Worm (Caenorhabditis elegans) whole organism, mixed stage, embryonic: ENCODE data around the gene F54B11.5.

Source experiments
- M03D4.4 ChIP-seq: sonication (generic microtip); optimal IDR thresholded peaks from 2 replicates; lab custom pipeline; 2017; ENCODE audit warnings: mild to moderate bottlenecking, missing genetic modification characterization, missing compliant biosample characterization
- bed-3 ChIP-seq: fragments of 200-800 bp; sonication (Bioruptor generic); optimal IDR thresholded peaks from 3 replicates; lab custom pipeline; 2018; ENCODE audit warnings: mild to moderate bottlenecking, missing genetic modification characterization, moderate library complexity, missing compliant biosample characterization
- blmp-1 ChIP-seq: fragments of 150-350 bp; optimal IDR thresholded peaks from 2 replicates; lab custom pipeline; 2014; ENCODE audit warnings: missing biosample characterization, missing genetic modification characterization
- ceh-39 ChIP-seq: fragments of 150-350 bp; optimal IDR thresholded peaks from 2 replicates; lab custom pipeline; 2014; ENCODE audit warnings: missing biosample characterization, missing genetic modification characterization
- ceh-43 ChIP-seq: fragments of 200-800 bp; sonication (Bioruptor generic); optimal IDR thresholded peaks from 2 replicates; lab custom pipeline; 2018; ENCODE audit warnings: mild to moderate bottlenecking, missing genetic modification characterization, moderate library complexity, missing compliant biosample characterization
- ceh-83 ChIP-seq: fragments of 200-800 bp; sonication (Bioruptor generic); optimal IDR thresholded peaks from 2 replicates; lab custom pipeline; 2018; ENCODE audit warnings: mild to moderate bottlenecking, missing genetic modification characterization, missing compliant biosample characterization
- ces-1 ChIP-seq: fragments of 150-350 bp; optimal IDR thresholded peaks from 2 replicates; lab custom pipeline; 2014; ENCODE audit warnings: missing biosample characterization, missing genetic modification reagents, missing genetic modification characterization
- cnd-1 ChIP-seq: fragments of 200-800 bp; sonication (Bioruptor generic); optimal IDR thresholded peaks from 2 replicates; lab custom pipeline; 2018; ENCODE audit warnings: mild to moderate bottlenecking, missing genetic modification characterization, missing compliant biosample characterization
- drap-1 ChIP-seq: fragments of 200-800 bp; sonication (Bioruptor generic); optimal IDR thresholded peaks from 3 replicates; lab custom pipeline; 2018; ENCODE audit warnings: mild to moderate bottlenecking, missing genetic modification characterization, missing compliant biosample characterization
- elt-3 ChIP-seq: fragments of 150-350 bp; optimal IDR thresholded peaks from 2 replicates; lab custom pipeline; 2014; ENCODE audit warnings: missing biosample characterization, missing genetic modification characterization
- flh-1 ChIP-seq: fragments of 200-800 bp; sonication (Bioruptor generic); optimal IDR thresholded peaks from 2 replicates; lab custom pipeline; 2018; ENCODE audit warnings: mild to moderate bottlenecking, missing genetic modification characterization, moderate library complexity, missing compliant biosample characterization
- hlh-1 ChIP-seq: fragments of 150-350 bp; optimal IDR thresholded peaks from 2 replicates; lab custom pipeline; 2014; ENCODE audit warnings: missing biosample characterization, missing genetic modification reagents, missing genetic modification characterization
- lin-13 ChIP-seq: fragments of 150-350 bp; optimal IDR thresholded peaks from 2 replicates; lab custom pipeline; 2014; ENCODE audit warnings: missing biosample characterization, missing genetic modification characterization
- lsy-2 ChIP-seq: fragments of 150-350 bp; optimal IDR thresholded peaks from 2 replicates; lab custom pipeline; 2014; ENCODE audit warnings: missing biosample characterization, missing genetic modification characterization
- mab-5 ChIP-seq: fragments of 150-350 bp; optimal IDR thresholded peaks from 2 replicates; lab custom pipeline; 2014; ENCODE audit warnings: missing biosample characterization, missing genetic modification characterization
- mep-1 ChIP-seq: fragments of 150-350 bp; optimal IDR thresholded peaks from 2 replicates; lab custom pipeline; 2017; ENCODE audit warnings: missing biosample characterization, missing genetic modification reagents, missing genetic modification characterization, inconsistent platforms
- mls-2 ChIP-seq: sonication (generic microtip); optimal IDR thresholded peaks from 2 replicates; lab custom pipeline; 2016; ENCODE audit warnings: mild to moderate bottlenecking, missing genetic modification characterization, moderate library complexity, missing compliant biosample characterization
- nhr-12 ChIP-seq: fragments of 150-350 bp; optimal IDR thresholded peaks from 2 replicates; lab custom pipeline; 2014; ENCODE audit warnings: missing biosample characterization, missing genetic modification characterization
- nhr-2 ChIP-seq: fragments of 150-350 bp; optimal IDR thresholded peaks from 2 replicates; lab custom pipeline; 2014; ENCODE audit warnings: missing biosample characterization, missing genetic modification characterization
- nhr-237 ChIP-seq: fragments of 150-350 bp; optimal IDR thresholded peaks from 2 replicates; lab custom pipeline; 2014; ENCODE audit warnings: missing biosample characterization, missing genetic modification characterization
- nhr-28 ChIP-seq: fragments of 150-350 bp; optimal IDR thresholded peaks from 2 replicates; lab custom pipeline; 2014; ENCODE audit warnings: missing biosample characterization, missing genetic modification characterization
- nhr-76 ChIP-seq: sonication (generic microtip); optimal IDR thresholded peaks from 2 replicates; lab custom pipeline; 2017; ENCODE audit warnings: missing biosample characterization, missing genetic modification characterization
- pha-4 ChIP-seq: fragments of 150-350 bp; optimal IDR thresholded peaks from 2 replicates; lab custom pipeline; 2018; ENCODE audit warnings: missing biosample characterization, missing genetic modification reagents, missing genetic modification characterization
- sem-2 ChIP-seq: fragments of 200-800 bp; sonication (Bioruptor generic); optimal IDR thresholded peaks from 2 replicates; lab custom pipeline; 2018; ENCODE audit warnings: mild to moderate bottlenecking, missing genetic modification characterization, missing compliant biosample characterization
- snpc-4 ChIP-seq: fragments of 150-350 bp; optimal IDR thresholded peaks from 2 replicates; lab custom pipeline; 2014; ENCODE audit warnings: missing biosample characterization, missing genetic modification characterization
- sptf-1 ChIP-seq: sonication (generic microtip); optimal IDR thresholded peaks from 2 replicates; lab custom pipeline; 2017; ENCODE audit warnings: mild to moderate bottlenecking, missing genetic modification characterization, moderate library complexity, missing compliant biosample characterization
- tbx-8 ChIP-seq: fragments of 200-800 bp; sonication (Bioruptor generic); optimal IDR thresholded peaks from 2 replicates; lab custom pipeline; 2018; ENCODE audit warnings: mild to moderate bottlenecking, missing genetic modification characterization, moderate library complexity, missing compliant biosample characterization
- unc-120 ChIP-seq: sonication (generic microtip); optimal IDR thresholded peaks from 2 replicates; lab custom pipeline; 2017; ENCODE audit warnings: missing genetic modification characterization, missing compliant biosample characterization; ENCODE audit not compliant: poor library complexity, severe bottlenecking
- unc-39 ChIP-seq: fragments of 150-350 bp; optimal IDR thresholded peaks from 2 replicates; lab custom pipeline; 2014; ENCODE audit warnings: missing biosample characterization, missing genetic modification characterization
- unc-62 ChIP-seq: fragments of 150-350 bp; optimal IDR thresholded peaks from 2 replicates; lab custom pipeline; 2014; ENCODE audit warnings: missing biosample characterization, missing genetic modification reagents, missing genetic modification characterization
- zip-8 ChIP-seq: fragments of 150-350 bp; optimal IDR thresholded peaks from 2 replicates; lab custom pipeline; 2014; ENCODE audit warnings: missing biosample characterization, missing genetic modification characterization
- ztf-11 ChIP-seq: fragments of 150-350 bp; optimal IDR thresholded peaks from 2 replicates; lab custom pipeline; 2014; ENCODE audit warnings: missing biosample characterization, missing genetic modification characterization

F54B11.5 gene

DNA sequence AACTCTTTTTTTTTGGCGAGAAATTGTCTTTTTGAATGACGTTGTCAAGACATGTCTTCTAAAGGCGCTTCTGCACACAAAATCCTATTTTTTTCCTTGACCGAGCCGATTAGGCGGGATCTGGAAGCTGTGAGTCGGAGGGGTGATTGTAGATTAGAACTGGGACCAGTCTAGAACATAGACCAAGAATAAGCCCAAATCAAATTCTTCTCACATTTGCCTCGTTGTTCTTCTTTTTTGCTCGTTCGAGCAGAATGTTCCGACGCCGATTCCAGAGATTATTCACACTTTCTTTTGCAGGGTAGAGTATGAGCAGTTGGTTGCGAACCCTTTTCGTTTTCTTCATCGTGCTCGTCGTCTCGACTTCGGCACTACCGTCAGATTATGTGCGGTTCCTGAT lies 22.7 kb upstream of the F54B11.5 start, which contains the start of gene nlp-53:
nlp-53 (plus strand) TSS at position 301 of the 400 bp plus-strand sequence.
- TF ChIP-seq drap-1 (GFP tag; lab: Kevin White, UChicago): no peak
- no peak for TF ChIP-seq ceh-83 (GFP tag; lab: Kevin White, UChicago)
- no peak for TF ChIP-seq ceh-43 (GFP tag; lab: Kevin White, UChicago)
- no peak for TF ChIP-seq unc-120 (tag; lab: Kevin White, UChicago)
- TF ChIP-seq nhr-237 (tag; lab: Kevin White, UChicago): no peak
- no peak for TF ChIP-seq nhr-76 (tag; lab: Kevin White, UChicago)
- no peak for TF ChIP-seq lin-13
- no peak for TF ChIP-seq snpc-4 (tag; lab: Kevin White, UChicago)
- TF ChIP-seq zip-8 (tag; lab: Kevin White, UChicago): no peak
- no peak for TF ChIP-seq unc-62 (GFP tag; lab: Kevin White, UChicago)
- no peak for TF ChIP-seq mab-5 (tag; lab: Kevin White, UChicago)
- TF ChIP-seq sem-2: no peak
- no peak for TF ChIP-seq lsy-2 (tag; lab: Kevin White, UChicago)
- TF ChIP-seq mep-1 (tag; lab: Kevin White, UChicago): no peak
- no peak for TF ChIP-seq M03D4.4
- TF ChIP-seq unc-39 (tag; lab: Kevin White, UChicago): no peak
- no peak for TF ChIP-seq mls-2 (tag; lab: Kevin White, UChicago)
- no peak for TF ChIP-seq flh-1 (GFP tag; lab: Kevin White, UChicago)

DNA sequence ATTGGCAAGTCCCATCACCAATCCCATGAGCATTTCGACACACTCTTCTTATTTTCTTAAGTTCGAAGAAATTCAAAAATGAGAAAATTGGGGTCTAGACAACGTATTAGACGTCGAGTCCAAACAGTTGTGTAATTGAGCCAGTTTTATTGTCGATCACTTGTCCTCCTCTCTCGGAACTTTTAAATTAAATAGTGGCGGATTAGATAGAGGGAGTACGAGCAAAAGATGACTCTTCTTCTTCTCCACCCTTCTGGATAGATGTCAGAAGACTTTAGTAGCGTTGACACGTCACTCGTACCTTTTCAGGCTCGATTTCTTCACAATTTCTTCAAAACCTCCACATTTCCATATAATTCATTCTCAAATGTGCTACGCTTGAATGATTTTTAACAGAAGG lies 19.3 kb upstream of the F54B11.5 start:
- TF ChIP-seq cnd-1 (tag; lab: Kevin White, UChicago) (no peak), nhr-28 (tag; lab: Kevin White, UChicago) (no peak), mab-5 (tag; lab: Kevin White, UChicago) (no peak), ztf-11 (tag; lab: Kevin White, UChicago) (no peak), lin-13 (no peak), M03D4.4 (no peak), blmp-1 (tag; lab: Kevin White, UChicago) (no peak), ces-1 (GFP tag; lab: Kevin White, UChicago) (peak; percentile 35)

DNA sequence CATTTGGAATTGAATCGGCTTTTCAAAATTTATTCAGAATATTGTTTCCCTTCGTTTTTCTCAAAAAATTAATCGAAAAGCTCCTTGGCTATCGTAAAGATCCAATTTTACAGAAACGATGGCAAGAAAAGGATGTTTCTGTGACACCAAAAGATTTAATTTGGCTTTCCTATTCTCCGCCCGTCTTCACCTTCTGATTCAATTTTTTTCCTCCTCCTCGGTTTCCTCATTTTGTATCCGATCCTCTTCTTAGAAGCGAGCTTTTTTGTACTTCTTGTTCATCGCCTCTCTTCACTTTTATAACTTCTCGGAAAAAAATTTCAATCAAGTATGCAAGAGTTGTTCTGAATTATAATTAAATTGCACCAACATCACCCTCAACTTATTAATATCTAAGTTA lies 14.2 kb upstream of the F54B11.5 start:
- TF ChIP-seq ces-1 (GFP tag; lab: Kevin White, UChicago) (peak; percentile 48), bed-3 (no peak)

DNA sequence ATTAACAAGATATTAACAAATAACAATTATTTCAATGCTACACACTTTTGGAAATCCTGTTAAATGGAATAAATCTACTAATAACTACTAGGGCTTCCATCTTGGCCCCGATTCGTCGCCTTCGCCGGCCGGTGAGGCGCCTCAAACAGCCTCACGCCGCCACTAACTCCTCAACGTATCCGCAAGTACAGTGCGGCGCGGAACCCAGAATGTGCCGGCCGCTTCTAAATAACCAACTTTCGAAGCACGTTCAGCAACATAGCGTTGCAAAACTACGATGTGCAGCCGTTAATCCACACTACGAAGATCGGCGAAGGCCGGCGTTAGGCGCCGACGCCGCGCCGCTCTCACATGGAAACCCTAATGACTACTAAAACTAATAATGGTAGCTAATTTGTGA lies 10.0 kb upstream of the F54B11.5 start:
- TF ChIP-seq blmp-1 (tag; lab: Kevin White, UChicago): no peak
- no peak for TF ChIP-seq zip-8 (tag; lab: Kevin White, UChicago)
- TF ChIP-seq nhr-12 (tag; lab: Kevin White, UChicago): no peak
- TF ChIP-seq nhr-2 (tag; lab: Kevin White, UChicago): no peak
- TF ChIP-seq lsy-2 (tag; lab: Kevin White, UChicago): no peak
- no peak for TF ChIP-seq nhr-28 (tag; lab: Kevin White, UChicago)
- TF ChIP-seq ztf-11 (tag; lab: Kevin White, UChicago): no peak
- no peak for TF ChIP-seq ceh-39 (tag; lab: Kevin White, UChicago)
- no peak for TF ChIP-seq ceh-43 (GFP tag; lab: Kevin White, UChicago)
- no peak for TF ChIP-seq mep-1 (tag; lab: Kevin White, UChicago)
- no peak for TF ChIP-seq mab-5 (tag; lab: Kevin White, UChicago)

DNA sequence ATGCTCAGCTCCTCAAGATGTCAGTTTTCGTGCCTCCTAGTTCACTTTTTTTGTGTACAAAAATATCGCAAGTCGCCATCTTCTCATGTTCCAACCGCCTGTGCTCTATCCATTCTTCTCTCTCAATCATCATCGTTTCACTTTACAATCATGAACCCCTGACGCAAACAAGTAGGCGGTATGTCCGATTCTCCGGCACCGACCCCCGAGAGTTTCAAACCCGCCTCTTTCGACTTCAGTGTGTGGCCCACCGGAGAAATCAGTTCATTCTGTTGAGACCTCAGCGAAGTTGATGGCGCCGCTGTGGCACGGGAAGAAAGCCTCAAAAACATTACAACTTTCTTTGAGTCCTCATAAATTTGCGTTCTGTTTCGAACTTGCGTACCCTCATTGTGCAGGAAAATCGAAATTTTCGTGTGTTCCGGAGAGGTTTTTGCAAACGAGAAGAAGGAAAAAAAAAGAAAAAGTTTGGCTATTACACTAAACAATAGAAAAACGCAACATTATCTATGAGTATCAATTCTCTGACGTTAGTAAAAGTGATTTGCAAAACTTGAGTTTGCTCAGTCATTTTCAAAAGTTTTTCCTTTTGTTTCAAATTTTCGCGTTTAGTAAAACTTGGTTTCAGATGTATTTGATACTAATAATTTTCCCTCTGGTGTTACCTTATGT lies 9.2 kb upstream of the F54B11.5 start, which contains the start of gene F54B11.9:
F54B11.9 (plus strand) TSS at position 622 of the 672 bp plus-strand sequence.
- TF ChIP-seq nhr-28 (tag; lab: Kevin White, UChicago): no peak
- TF ChIP-seq hlh-1 (tag; lab: Kevin White, UChicago): peak; percentile 27
- TF ChIP-seq nhr-12 (tag; lab: Kevin White, UChicago): no peak
- TF ChIP-seq M03D4.4: no peak
- TF ChIP-seq unc-39 (tag; lab: Kevin White, UChicago): no peak

DNA sequence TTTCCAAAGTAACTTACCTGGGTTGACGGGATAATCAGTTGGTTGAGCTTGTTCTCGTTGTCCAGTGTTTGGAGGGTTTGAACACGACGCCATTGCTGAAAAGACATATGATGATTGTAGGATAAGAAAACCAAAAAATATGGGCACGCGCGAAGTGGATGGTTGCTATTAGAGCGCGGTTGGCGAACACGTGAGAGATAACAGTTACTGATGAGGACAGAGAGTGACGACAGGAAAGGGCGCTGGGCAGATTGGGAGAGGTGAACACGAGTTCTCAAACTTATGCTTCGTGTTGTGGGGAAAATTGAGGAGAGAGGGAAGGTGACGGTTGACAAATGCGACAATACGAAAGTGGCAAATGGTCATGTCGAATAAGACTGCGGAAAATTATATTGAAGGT lies 8.0 kb upstream of the F54B11.5 start, which contains the start of gene F54B11.8:
F54B11.8 (minus strand) TSS at position 101 of the 400 bp plus-strand sequence.
- no peak for TF ChIP-seq hlh-1 (tag; lab: Kevin White, UChicago)
- TF ChIP-seq ceh-83 (GFP tag; lab: Kevin White, UChicago): no peak
- TF ChIP-seq nhr-12 (tag; lab: Kevin White, UChicago): no peak
- no peak for TF ChIP-seq snpc-4 (tag; lab: Kevin White, UChicago)
- TF ChIP-seq pha-4: no peak
- no peak for TF ChIP-seq sptf-1 (tag; lab: Kevin White, UChicago)
- no peak for TF ChIP-seq unc-62 (GFP tag; lab: Kevin White, UChicago)
- TF ChIP-seq tbx-8: no peak
- TF ChIP-seq elt-3: no peak
- TF ChIP-seq nhr-237 (tag; lab: Kevin White, UChicago): no peak
- no peak for TF ChIP-seq ceh-39 (tag; lab: Kevin White, UChicago)
- no peak for TF ChIP-seq ces-1 (GFP tag; lab: Kevin White, UChicago)
- no peak for TF ChIP-seq zip-8 (tag; lab: Kevin White, UChicago)
- TF ChIP-seq unc-120 (tag; lab: Kevin White, UChicago): no peak
- no peak for TF ChIP-seq ztf-11 (tag; lab: Kevin White, UChicago)
- TF ChIP-seq mep-1 (tag; lab: Kevin White, UChicago): no peak
- no peak for TF ChIP-seq drap-1 (GFP tag; lab: Kevin White, UChicago)
- TF ChIP-seq bed-3: no peak
- TF ChIP-seq nhr-76 (tag; lab: Kevin White, UChicago): no peak
